Fruit fly (Drosophila melanogaster): ENCODE results near the gene exex.

The exex gene

dm6 chr3L:7952978-7953377, 5.0 kb downstream of the exex start (continued):
- TF ChIP-seq lmd (GFP tag; IDR thresholded peaks at IDR 0.05) (peak; percentile 7; the same call in 1 of the 2 replicates), Poxn (GFP tag; IDR thresholded peaks at IDR 0.05) (no peak), CG17385 (GFP tag; optimal IDR thresholded peaks at IDR 0.05) (peak; percentile 11), dmrt99B (tag; optimal IDR thresholded peaks at IDR 0.05) (peak; percentile 42), Dad (GFP tag; optimal IDR thresholded peaks at IDR 0.05) (no peak), sob (GFP tag; IDR thresholded peaks at IDR 0.05) (no peak), CG4707 (GFP tag; optimal IDR thresholded peaks at IDR 0.05) (peak; percentile 54), CG6254 (GFP tag; optimal IDR thresholded peaks at IDR 0.05) (peak; percentile 44), Hr78 (GFP tag; optimal IDR thresholded peaks at IDR 0.05) (no peak), fd3F (GFP tag; optimal IDR thresholded peaks at IDR 0.05) (no peak), Lim3 (GFP tag; IDR thresholded peaks at IDR 0.05) (no peak), MESR4 (GFP tag; optimal IDR thresholded peaks at IDR 0.05) (no peak), HLH3B (GFP tag; IDR thresholded peaks at IDR 0.05) (no peak), phol (tag; optimal IDR thresholded peaks at IDR 0.05) (peak; percentile 57), CG10979 (tag; optimal IDR thresholded peaks at IDR 0.05) (peak; percentile 69), CG30431 (GFP tag; optimal IDR thresholded peaks at IDR 0.05) (no peak), dmrt11E (tag; optimal IDR thresholded peaks at IDR 0.05) (peak; percentile 69), Spps (tag; optimal IDR thresholded peaks at IDR 0.05) (no peak), trem (tag; optimal IDR thresholded peaks at IDR 0.05) (peak; percentile 0), cato (GFP tag; optimal IDR thresholded peaks at IDR 0.05; ENCODE audit: borderline replicate concordance) (no peak), unpg (GFP tag; optimal IDR thresholded peaks at IDR 0.05) (no peak), Six4 (GFP tag; optimal IDR thresholded peaks at IDR 0.05) (peak; percentile 3), CG8944 (GFP tag; optimal IDR thresholded peaks at IDR 0.05) (no peak), vvl (GFP tag; IDR thresholded peaks at IDR 0.05) (no peak), Ets97D (GFP tag; optimal IDR thresholded peaks at IDR 0.05) (no peak), Bdp1 (GFP tag; optimal IDR thresholded peaks at IDR 0.05) (no peak), Lhr (GFP tag; optimal IDR thresholded peaks at IDR 0.05) (no peak), lab (GFP tag; optimal IDR thresholded peaks at IDR 0.05) (no peak), CG8388 (GFP tag; optimal IDR thresholded peaks at IDR 0.05) (peak; percentile 4), Xbp1 (GFP tag; optimal IDR thresholded peaks at IDR 0.05) (no peak), cad (GFP tag; optimal IDR thresholded peaks at IDR 0.05) (no peak), CG17802 (tag; optimal IDR thresholded peaks at IDR 0.05) (no peak), mirr (GFP tag; optimal IDR thresholded peaks at IDR 0.05) (no peak), HHEX (GFP tag; optimal IDR thresholded peaks at IDR 0.05) (no peak), row (GFP tag; IDR thresholded peaks at IDR 0.05) (peak; percentile 25; the same call in 1 of the 3 replicates), tap (tag; optimal IDR thresholded peaks at IDR 0.05) (no peak), CG1832 (GFP tag; optimal IDR thresholded peaks at IDR 0.05) (no peak), Vsx1 (GFP tag; optimal IDR thresholded peaks at IDR 0.05) (no peak), gem (tag; optimal IDR thresholded peaks at IDR 0.05) (peak; percentile 57), her (GFP tag; optimal IDR thresholded peaks at IDR 0.05) (no peak), CG30403 (GFP tag; optimal IDR thresholded peaks at IDR 0.05) (peak; percentile 11), twi (tag; optimal IDR thresholded peaks at IDR 0.05) (no peak), MBD-R2 (GFP tag; IDR thresholded peaks at IDR 0.05) (no peak), CG12391 (tag; optimal IDR thresholded peaks at IDR 0.05) (peak; percentile 36), CG3838 (GFP tag; optimal IDR thresholded peaks at IDR 0.05) (no peak), fd96Cb (tag; optimal IDR thresholded peaks at IDR 0.05) (peak; percentile 52), fd64A (GFP tag; optimal IDR thresholded peaks at IDR 0.05) (no peak), PHDP (tag; optimal IDR thresholded peaks at IDR 0.05) (peak; percentile 7), CG13775 (GFP tag; optimal IDR thresholded peaks at IDR 0.05) (peak; percentile 25), Hey (tag; optimal IDR thresholded peaks at IDR 0.05) (no peak), CG7928 (GFP tag; optimal IDR thresholded peaks at IDR 0.05) (no peak)

Data from whole organism, embryonic.